Fruit fly (Drosophila melanogaster) whole organism, wandering third instar larva: Measurements from ENCODE around the gene CG15715.

Experiments used
- Abd-B ChIP-seq: fragments of >200 bp; optimal IDR thresholded peaks from 2 replicates; lab custom pipeline; 2017; ENCODE audit warnings: missing biosample characterization, missing genetic modification characterization
- Hr83 ChIP-seq: fragments of 200-300 bp; sonication (Bioruptor generic); optimal IDR thresholded peaks from 2 replicates; lab custom pipeline; 2016; ENCODE audit warnings: missing biosample characterization, mild to moderate bottlenecking, missing genetic modification characterization, moderate library complexity; ENCODE audit not compliant: poor library complexity, severe bottlenecking
- Jra ChIP-seq: sonication (Bioruptor generic); optimal IDR thresholded peaks from 2 replicates; lab custom pipeline; 2016; ENCODE audit warnings: missing biosample characterization, missing genetic modification characterization
- Myc ChIP-seq: fragments of >200 bp; optimal IDR thresholded peaks from 2 replicates; lab custom pipeline; 2017
- Rel ChIP-seq, 2 experiments: fragments of 200-800 bp; sonication (Bioruptor generic) in 1 of 2; optimal IDR thresholded peaks; 2 replicates in 1 of 2; 3 replicates in 1 of 2; lab custom pipeline; 2016 to 2019; ENCODE audit warnings: mild to moderate bottlenecking in 2 of 2, missing biosample characterization in 2 of 2, missing genetic modification characterization in 2 of 2, moderate library complexity in 1 of 2
- br ChIP-seq: fragments of 200-800 bp; sonication (Bioruptor generic); optimal IDR thresholded peaks from 2 replicates; lab custom pipeline; 2016; ENCODE audit warnings: missing biosample characterization, missing genetic modification characterization
- dl ChIP-seq, 2 experiments: fragments of 175-275, 200-275 bp in 1 of 2; fragments of 200-275 bp in 1 of 2; sonication (Bioruptor generic); optimal IDR thresholded peaks; lab custom pipeline; 2018; ENCODE audit warnings: mild to moderate bottlenecking in 2 of 2, missing biosample characterization in 2 of 2, missing genetic modification characterization in 2 of 2, moderate library complexity in 2 of 2; ENCODE audit not compliant: partially characterized antibody in 2 of 2, insufficient read depth in 1 of 2
- lola ChIP-seq: fragments of >200 bp; optimal IDR thresholded peaks from 2 replicates; lab custom pipeline; 2017; ENCODE audit warnings: missing biosample characterization, missing genetic modification characterization
- sage ChIP-seq: fragments of 200-800 bp; sonication (Bioruptor generic); optimal IDR thresholded peaks from 2 replicates; lab custom pipeline; 2016; ENCODE audit warnings: missing biosample characterization, mild to moderate bottlenecking, missing genetic modification characterization

DNA sequence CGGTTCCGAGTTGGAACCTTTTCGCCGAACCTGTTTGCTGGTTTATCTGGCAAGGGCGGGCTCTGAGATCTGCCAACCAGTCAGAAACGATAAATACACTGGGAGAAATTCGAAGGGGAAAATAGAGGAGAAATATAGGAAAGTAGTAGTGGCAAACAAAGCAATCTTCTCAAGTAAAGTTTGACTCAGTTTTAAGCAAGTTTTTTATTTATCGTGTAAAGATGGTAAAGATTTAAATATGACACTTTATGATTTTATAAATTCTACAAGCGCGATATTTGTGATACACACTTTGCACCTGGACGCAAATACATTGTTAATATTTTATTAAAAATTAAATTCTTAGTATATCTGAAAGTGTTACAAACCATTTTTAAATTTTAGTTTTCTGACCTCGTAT lies 10.4 kb upstream of the CG15715 start:
- TF ChIP-seq Jra (GFP tag; lab: Kevin White, UChicago) (no peak), br (GFP tag; lab: Kevin White, UChicago) (no peak), Myc (lab: Kevin White, UChicago) (no peak), dl (GFP tag; optimal IDR thresholded peaks at IDR 0.05; lab: Kevin White, UChicago; ENCODE audit: insufficient read depth in 1 of 2, partially characterized antibody in 2 of 2) (no peak), Rel (GFP tag; optimal IDR thresholded peaks at IDR 0.05; lab: Kevin White, UChicago) (no peak), Rel (tag; optimal IDR thresholded peaks at IDR 0.05; lab: Kevin White, UChicago) (no peak), lola (no peak), Abd-B (GFP tag; lab: Kevin White, UChicago) (no peak), sage (GFP tag; lab: Kevin White, UChicago) (no peak), Hr83 (GFP tag; lab: Kevin White, UChicago) (no peak)
